Worm (Caenorhabditis elegans): ENCODE measurements around the gene F09E10.6.

Gene F09E10.6

ce11 chrX:1513153-1513552, 15.7 kb upstream of the F09E10.6 start:
- no peak for TF ChIP-seq unc-62 (GFP tag; optimal IDR thresholded peaks at IDR 0.05)

- TF ChIP-seq unc-62 (GFP tag; optimal IDR thresholded peaks at IDR 0.05): no peak
Measured at ce11 chrX:1512307-1512706, 14.8 kb upstream of the F09E10.6 start.

- no peak for TF ChIP-seq unc-62 (GFP tag; optimal IDR thresholded peaks at IDR 0.05)
Measured at ce11 chrX:1504529-1505080, 7.1 kb upstream of the F09E10.6 start.

ce11 chrX:1503698-1504501, 6.4 kb upstream of the F09E10.6 start:
- TF ChIP-seq unc-62 (GFP tag; optimal IDR thresholded peaks at IDR 0.05): no peak

DNA sequence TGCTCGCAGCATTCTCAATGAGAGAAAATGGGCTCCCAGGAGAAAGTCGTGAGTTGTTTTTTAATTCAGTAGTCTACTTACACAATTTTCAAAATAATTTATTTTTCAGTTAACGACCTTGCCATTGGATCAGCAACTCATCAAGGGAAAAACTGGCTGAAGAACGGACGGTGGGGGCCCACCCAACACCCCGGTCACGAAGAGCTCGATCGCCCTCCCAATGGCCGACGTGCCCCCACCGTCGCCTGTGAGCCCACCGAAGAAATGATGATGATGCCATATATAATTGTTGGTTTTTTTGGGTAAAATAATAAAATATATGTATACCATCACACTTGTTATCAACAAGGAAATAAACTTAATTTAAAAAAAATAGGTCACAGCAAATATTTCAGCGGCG, 5.4 kb upstream of the F09E10.6 start:
- no peak for TF ChIP-seq unc-62 (GFP tag; optimal IDR thresholded peaks at IDR 0.05)

ce11 chrX:1502490-1502889, 5.0 kb upstream of the F09E10.6 start, which contains the start of gene F09E10.1:
Gene F09E10.1 (plus strand): TSS chrX:1502790.
- no peak for TF ChIP-seq unc-62 (GFP tag; optimal IDR thresholded peaks at IDR 0.05)

ce11 chrX:1501752-1502151, 4.3 kb upstream of the F09E10.6 start, which contains the start of gene F09E10.7:
Gene F09E10.7 (minus strand): TSS chrX:1501852.
- no peak for TF ChIP-seq unc-62 (GFP tag; optimal IDR thresholded peaks at IDR 0.05)

DNA sequence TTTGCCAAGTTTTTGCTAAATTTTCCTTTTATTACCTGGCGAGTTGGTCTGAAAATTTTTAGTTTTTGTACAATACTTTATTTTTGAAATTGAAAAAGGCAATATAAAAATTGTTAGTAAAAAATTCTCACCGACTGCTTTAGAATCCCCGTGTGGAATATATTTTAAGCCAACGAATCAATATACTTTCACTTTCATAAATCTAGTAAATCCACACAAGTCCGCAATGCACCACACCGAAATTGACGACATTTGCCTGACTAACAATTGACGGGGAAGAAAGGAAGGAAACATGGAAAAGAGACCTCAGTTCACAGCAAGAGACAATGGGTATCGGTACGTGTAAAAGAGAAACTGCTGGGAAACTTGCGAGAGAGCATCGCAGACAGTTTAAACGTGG, 2.0 kb upstream of the F09E10.6 start:
- TF ChIP-seq unc-62 (GFP tag; optimal IDR thresholded peaks at IDR 0.05): no peak

- no peak for TF ChIP-seq unc-62 (GFP tag; optimal IDR thresholded peaks at IDR 0.05)
Measured at ce11 chrX:1495980-1496379, 1.5 kb downstream of the F09E10.6 start.

DNA sequence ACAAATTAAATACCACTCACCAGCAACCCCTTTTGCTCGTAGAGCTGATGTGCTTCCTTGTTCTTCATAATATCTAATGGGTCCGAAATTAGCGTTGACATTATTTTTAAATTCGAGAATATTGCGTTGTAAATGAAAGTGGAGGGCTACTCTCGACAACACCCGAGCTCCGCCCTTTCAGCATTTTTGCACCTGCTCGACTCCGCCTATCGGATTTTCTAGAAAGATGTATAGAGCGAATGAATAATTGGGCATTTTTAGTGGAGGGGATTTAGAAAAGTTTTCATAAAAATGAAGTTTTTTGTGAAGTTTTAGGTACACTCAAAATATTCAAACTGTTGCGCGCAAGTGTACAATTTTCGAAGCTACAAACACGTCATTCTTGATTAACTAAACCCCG, 3.2 kb downstream of the F09E10.6 start, which contains the start of gene F09E10.5:
TSS of gene F09E10.5 (minus strand) at position 101 of the 400 bp plus-strand sequence.
- TF ChIP-seq unc-62 (GFP tag; optimal IDR thresholded peaks at IDR 0.05): no peak

DNA sequence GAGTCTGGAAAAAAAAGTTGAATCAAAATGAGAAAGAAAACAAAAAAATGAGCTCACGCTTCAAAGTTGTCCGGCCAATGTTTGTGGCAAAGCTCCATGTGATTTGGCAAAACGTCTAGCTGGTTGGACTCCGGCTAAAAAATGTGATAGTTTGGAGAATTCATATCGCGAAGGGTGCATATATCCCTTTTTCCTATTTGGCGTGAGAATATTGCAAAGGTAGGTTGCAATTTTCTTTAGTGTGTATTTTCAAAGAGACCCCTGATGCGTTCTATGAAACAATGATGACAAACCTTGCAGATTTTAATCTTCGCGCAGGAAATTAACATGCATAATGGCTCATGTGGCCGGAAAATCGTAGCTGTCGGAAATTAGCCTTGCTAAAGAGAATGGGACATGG, 5.3 kb downstream of the F09E10.6 start:
- no peak for TF ChIP-seq unc-62 (GFP tag; optimal IDR thresholded peaks at IDR 0.05)

DNA sequence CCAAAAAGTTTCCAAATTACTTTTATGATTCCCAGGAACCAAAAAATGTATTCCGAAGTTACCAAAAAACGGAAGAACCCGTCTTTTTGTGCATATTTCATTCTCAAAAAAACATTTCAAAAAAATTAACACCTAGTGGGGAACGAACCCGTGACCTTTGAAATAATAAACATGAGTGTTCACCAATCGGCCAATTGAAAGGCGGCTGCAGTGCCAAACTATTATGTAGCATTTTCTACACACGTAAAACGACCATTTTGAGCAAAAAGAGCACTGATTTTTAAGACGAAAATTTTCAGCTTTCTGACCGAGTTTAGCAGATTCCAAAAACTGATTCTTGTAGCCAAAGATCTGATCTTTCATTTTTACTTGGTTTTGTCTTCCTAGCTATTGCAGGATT, 6.4 kb downstream of the F09E10.6 start:
- no peak for TF ChIP-seq unc-62 (GFP tag; optimal IDR thresholded peaks at IDR 0.05)

ce11 chrX:1489574-1489973, 7.9 kb downstream of the F09E10.6 start:
- TF ChIP-seq unc-62 (GFP tag; optimal IDR thresholded peaks at IDR 0.05): no peak

ce11 chrX:1488775-1489174, 8.7 kb downstream of the F09E10.6 start:
- no peak for TF ChIP-seq unc-62 (GFP tag; optimal IDR thresholded peaks at IDR 0.05)

- no peak for TF ChIP-seq unc-62 (GFP tag; optimal IDR thresholded peaks at IDR 0.05)
Measured at ce11 chrX:1487096-1487495, 10.4 kb downstream of the F09E10.6 start.

ce11 chrX:1486135-1486648, 11.3 kb downstream of the F09E10.6 start, which contains the start of the genes D1005.10 and dhs-25:
Gene D1005.10 (minus strand): TSS chrX:1486185.
Gene dhs-25 (plus strand): TSS chrX:1486532.
- TF ChIP-seq unc-62 (GFP tag; optimal IDR thresholded peaks at IDR 0.05): no peak

DNA sequence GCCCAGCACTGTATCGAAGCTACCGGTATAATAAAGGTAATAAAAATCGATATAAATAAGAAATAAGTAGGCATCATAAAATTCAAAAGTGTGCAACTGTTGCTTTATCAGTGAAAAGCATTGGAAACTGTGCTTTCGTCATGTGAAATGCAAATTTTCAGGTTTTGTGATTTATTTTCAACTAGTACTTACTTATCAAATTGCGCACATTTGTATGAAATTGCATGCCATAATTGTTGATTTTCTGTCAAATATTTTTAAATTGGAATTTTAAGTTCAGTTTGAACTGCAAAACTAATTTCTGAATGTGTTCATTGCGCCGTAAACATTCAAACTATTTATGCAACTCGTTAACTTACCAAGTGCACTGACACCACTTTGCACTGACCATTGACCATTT, 11.8 kb downstream of the F09E10.6 start, which contains the start of gene D1005.4:
TSS of gene D1005.4 (minus strand) at position 101 of the 400 bp plus-strand sequence.
- TF ChIP-seq unc-62 (GFP tag; optimal IDR thresholded peaks at IDR 0.05): no peak

Measured in whole organism, dauer.